5 fruit fly cellular contexts compared by ENCODE assay signal in genomic region chr3L:12077348-12077747, dm6.
TF ChIP-seq lines count a peak whose summit lies in the region.

No protein-coding gene starts in this region.

- TF ChIP-seq CTCF in whole organism, embryonic (GFP tag; optimal IDR thresholded peaks at IDR 0.05; lab: Kevin White, UChicago), result no peak

TF ChIP-seq in whole organism, adult, 20 proteins besides CTCF, POLR2A, EP300 and RAD21 (continues in another document):
- TF ChIP-seq pad (GFP tag; optimal IDR thresholded peaks at IDR 0.05; lab: Kevin White, UChicago) (peak; percentile 26), cic (GFP tag; optimal IDR thresholded peaks at IDR 0.05; lab: Kevin White, UChicago) (no peak), CG12768 (GFP tag; optimal IDR thresholded peaks at IDR 0.05; lab: Kevin White, UChicago) (no peak), Crg-1 (GFP tag; optimal IDR thresholded peaks at IDR 0.05; lab: Kevin White, UChicago) (no peak), Hr96 (GFP tag; optimal IDR thresholded peaks at IDR 0.05; lab: Kevin White, UChicago) (no peak), toe (GFP tag; optimal IDR thresholded peaks at IDR 0.05; lab: Kevin White, UChicago) (no peak), CG7101 (tag; optimal IDR thresholded peaks at IDR 0.05; lab: Kevin White, UChicago) (peak; percentile 63), bab1 (GFP tag; optimal IDR thresholded peaks at IDR 0.05; lab: Kevin White, UChicago) (peak; percentile 20), CG33017 (tag; optimal IDR thresholded peaks at IDR 0.05; lab: Kevin White, UChicago) (no peak), CG14711 (tag; optimal IDR thresholded peaks at IDR 0.05; lab: Kevin White, UChicago) (peak; percentile 62), kay (GFP tag; lab: Kevin White, UChicago; ENCODE audit: borderline replicate concordance) (peak; percentile 64), CG7045 (GFP tag; optimal IDR thresholded peaks at IDR 0.05; lab: Kevin White, UChicago) (no peak), CG5204 (GFP tag; optimal IDR thresholded peaks at IDR 0.05; lab: Kevin White, UChicago) (no peak), Mnt (GFP tag; optimal IDR thresholded peaks at IDR 0.05; lab: Kevin White, UChicago) (no peak), tj (GFP tag; optimal IDR thresholded peaks at IDR 0.05; lab: Kevin White, UChicago) (peak; percentile 86), cnc (optimal IDR thresholded peaks at IDR 0.05; lab: Kevin White, UChicago) (peak in 1 of 2 experiments; percentile 10), CG1620 (GFP tag; optimal IDR thresholded peaks at IDR 0.05; lab: Kevin White, UChicago) (peak; percentile 14), ovo (GFP tag; optimal IDR thresholded peaks at IDR 0.05; lab: Kevin White, UChicago) (no peak), Clk (GFP tag; optimal IDR thresholded peaks at IDR 0.05; lab: Kevin White, UChicago) (no peak)

TF ChIP-seq in whole organism, embryonic, 481 proteins besides CTCF, POLR2A, EP300 and RAD21 (continues in another document):
- TF ChIP-seq CG12236 (GFP tag; optimal IDR thresholded peaks at IDR 0.05; lab: Kevin White, UChicago) (peak; percentile 9), NK7.1 (GFP tag; optimal IDR thresholded peaks at IDR 0.05; lab: Kevin White, UChicago) (no peak), CG18619 (GFP tag; optimal IDR thresholded peaks at IDR 0.05; lab: Kevin White, UChicago) (peak; percentile 13), CG3163 (GFP tag; optimal IDR thresholded peaks at IDR 0.05; lab: Kevin White, UChicago) (no peak), CG15073 (GFP tag; optimal IDR thresholded peaks at IDR 0.05; lab: Kevin White, UChicago) (no peak), Side (GFP tag; optimal IDR thresholded peaks at IDR 0.05; lab: Kevin White, UChicago) (no peak), CG31365 (tag; optimal IDR thresholded peaks at IDR 0.05; lab: Kevin White, UChicago) (no peak), shn (GFP tag; optimal IDR thresholded peaks at IDR 0.05; lab: Kevin White, UChicago) (no peak), Myb (GFP tag; optimal IDR thresholded peaks at IDR 0.05; lab: Kevin White, UChicago) (no peak), Awh (GFP tag; IDR thresholded peaks at IDR 0.05; lab: Robert Waterston, UW) (peak; percentile 35; the same call in 1 of the 2 replicates), nom (GFP tag; optimal IDR thresholded peaks at IDR 0.05; lab: Kevin White, UChicago) (peak; percentile 60), gsb (GFP tag; IDR thresholded peaks at IDR 0.05; lab: Robert Waterston, UW) (no peak), bsh (GFP tag; optimal IDR thresholded peaks at IDR 0.05; lab: Kevin White, UChicago) (peak; percentile 76 to 77), ewg (GFP tag; optimal IDR thresholded peaks at IDR 0.05; lab: Kevin White, UChicago) (peak; percentile 30), Asciz (GFP tag; optimal IDR thresholded peaks at IDR 0.05; lab: Kevin White, UChicago) (peak; percentile 41), CG11398 (GFP tag; optimal IDR thresholded peaks at IDR 0.05; lab: Kevin White, UChicago) (no peak), mld (GFP tag; IDR thresholded peaks at IDR 0.05; lab: Robert Waterston, UW; ENCODE audit: partially characterized antibody) (no peak), CG15011 (GFP tag; optimal IDR thresholded peaks at IDR 0.05; lab: Kevin White, UChicago) (peak; percentile 32)

TF ChIP-seq in whole organism, prepupa, 60 proteins besides CTCF, POLR2A, EP300 and RAD21 (continues in another document):
- peak; percentile 62 for TF ChIP-seq CG11902 (GFP tag; optimal IDR thresholded peaks at IDR 0.05; lab: Kevin White, UChicago)
- TF ChIP-seq CG6854 (GFP tag; optimal IDR thresholded peaks at IDR 0.05; lab: Kevin White, UChicago), result peak; percentile 24
- TF ChIP-seq CG7368 (GFP tag; optimal IDR thresholded peaks at IDR 0.05; lab: Kevin White, UChicago), result peak; percentile 74
- peak; percentile 78 for TF ChIP-seq CG34406 (GFP tag; optimal IDR thresholded peaks at IDR 0.05; lab: Kevin White, UChicago)
- TF ChIP-seq CG10669 (GFP tag; optimal IDR thresholded peaks at IDR 0.05; lab: Kevin White, UChicago), result peak; percentile 75
- peak; percentile 77 for TF ChIP-seq fd59A (GFP tag; optimal IDR thresholded peaks at IDR 0.05; lab: Kevin White, UChicago)
- peak; percentile 83 for TF ChIP-seq Sox14 (GFP tag; optimal IDR thresholded peaks at IDR 0.05; lab: Kevin White, UChicago)
- peak; percentile 32 for TF ChIP-seq Eip93F (GFP tag; optimal IDR thresholded peaks at IDR 0.05; lab: Kevin White, UChicago)
- peak; percentile 86 for TF ChIP-seq svp (GFP tag; lab: Kevin White, UChicago)
- TF ChIP-seq dac (GFP tag; optimal IDR thresholded peaks at IDR 0.05; lab: Kevin White, UChicago), result peak; percentile 51
- TF ChIP-seq vri (GFP tag; optimal IDR thresholded peaks at IDR 0.05; lab: Kevin White, UChicago), result peak; percentile 61
- peak; percentile 78 for TF ChIP-seq net (GFP tag; optimal IDR thresholded peaks at IDR 0.05; lab: Kevin White, UChicago)
- peak; percentile 79 for TF ChIP-seq CG8632 (GFP tag; optimal IDR thresholded peaks at IDR 0.05; lab: Kevin White, UChicago)
- peak; percentile 69 for TF ChIP-seq Hr39 (GFP tag; optimal IDR thresholded peaks at IDR 0.05; lab: Kevin White, UChicago)
- no peak for TF ChIP-seq Hr38 (GFP tag; optimal IDR thresholded peaks at IDR 0.05; lab: Kevin White, UChicago)
- peak; percentile 79 for TF ChIP-seq Met (GFP tag; optimal IDR thresholded peaks at IDR 0.05; lab: Kevin White, UChicago)
- peak; percentile 76 for TF ChIP-seq Lpt (GFP tag; optimal IDR thresholded peaks at IDR 0.05; lab: Kevin White, UChicago)
- TF ChIP-seq CG15336 (GFP tag; IDR thresholded peaks at IDR 0.05; lab: Robert Waterston, UW), result peak; percentile 90
- TF ChIP-seq esn (GFP tag; optimal IDR thresholded peaks at IDR 0.05; lab: Kevin White, UChicago), result peak; percentile 78
- TF ChIP-seq achi (GFP tag; optimal IDR thresholded peaks at IDR 0.05; lab: Kevin White, UChicago), result peak; percentile 82

TF ChIP-seq in whole organism, pupa, 21 proteins besides CTCF, POLR2A, EP300 and RAD21 (continues in another document):
- TF ChIP-seq CG15710 (tag; optimal IDR thresholded peaks at IDR 0.05; lab: Kevin White, UChicago) (peak; percentile 76), CG10348 (GFP tag; IDR thresholded peaks at IDR 0.05; lab: Robert Waterston, UW) (0 out of 2 replicates have a peak, but pooled peaks have one; percentile 29), EcR (GFP tag; optimal IDR thresholded peaks at IDR 0.05; lab: Kevin White, UChicago) (no peak), Ets98B (GFP tag; IDR thresholded peaks at IDR 0.05; lab: Robert Waterston, UW) (peak; percentile 84), CG8301 (tag; optimal IDR thresholded peaks at IDR 0.05; lab: Kevin White, UChicago) (peak; percentile 79), CG9948 (tag; optimal IDR thresholded peaks at IDR 0.05; lab: Kevin White, UChicago) (peak; percentile 80), D1 (tag; optimal IDR thresholded peaks at IDR 0.05; lab: Kevin White, UChicago) (peak; percentile 64), fd96Ca (GFP tag; IDR thresholded peaks at IDR 0.05; lab: Robert Waterston, UW) (peak; percentile 84), CG4496 (GFP tag; IDR thresholded peaks at IDR 0.05; lab: Robert Waterston, UW) (peak; percentile 78), Pif1B (GFP tag; optimal IDR thresholded peaks at IDR 0.05; lab: Kevin White, UChicago) (peak; percentile 71), CG8159 (tag; optimal IDR thresholded peaks at IDR 0.05; lab: Kevin White, UChicago) (peak; percentile 83), CG12605 (GFP tag; IDR thresholded peaks at IDR 0.05; lab: Robert Waterston, UW) (peak; percentile 86), CG13204 (GFP tag; optimal IDR thresholded peaks at IDR 0.05; lab: Kevin White, UChicago) (peak; percentile 46), CG34367 (tag; optimal IDR thresholded peaks at IDR 0.05; lab: Kevin White, UChicago) (peak; percentile 73), CG17806 (tag; optimal IDR thresholded peaks at IDR 0.05; lab: Kevin White, UChicago) (peak; percentile 85), gl (tag; optimal IDR thresholded peaks at IDR 0.05; lab: Kevin White, UChicago) (peak; percentile 5), Snoo (tag; optimal IDR thresholded peaks at IDR 0.05; lab: Kevin White, UChicago) (peak; percentile 63), rn (GFP tag; IDR thresholded peaks at IDR 0.05; lab: Robert Waterston, UW) (peak; percentile 60; the same call in 1 of the 2 replicates), CG32121 (GFP tag; IDR thresholded peaks at IDR 0.05; lab: Robert Waterston, UW) (peak; percentile 85), CG14655 (GFP tag; optimal IDR thresholded peaks at IDR 0.05; lab: Kevin White, UChicago) (peak; percentile 86)

TF ChIP-seq in whole organism, wandering third instar larva, 38 proteins besides CTCF, POLR2A, EP300 and RAD21 (continues in another document):
- TF ChIP-seq dl (GFP tag; optimal IDR thresholded peaks at IDR 0.05; lab: Kevin White, UChicago; ENCODE audit: insufficient read depth in 1 of 2, partially characterized antibody in 2 of 2) (no peak), Sp1 (GFP tag; optimal IDR thresholded peaks at IDR 0.05; lab: Kevin White, UChicago) (peak; percentile 62), rgr (GFP tag; optimal IDR thresholded peaks at IDR 0.05; lab: Kevin White, UChicago) (peak; percentile 73), br (GFP tag; optimal IDR thresholded peaks at IDR 0.05; lab: Kevin White, UChicago) (peak; percentile 50), ey (GFP tag; optimal IDR thresholded peaks at IDR 0.05; lab: Kevin White, UChicago) (peak; percentile 71), sv (GFP tag; optimal IDR thresholded peaks at IDR 0.05; lab: Kevin White, UChicago) (peak; percentile 29), tai (GFP tag; optimal IDR thresholded peaks at IDR 0.05; lab: Kevin White, UChicago) (no peak), Hr83 (GFP tag; optimal IDR thresholded peaks at IDR 0.05; lab: Kevin White, UChicago; ENCODE audit: poor library complexity, severe bottlenecking) (no peak), dmrt93B (GFP tag; optimal IDR thresholded peaks at IDR 0.05; lab: Kevin White, UChicago) (peak; percentile 27), brk (GFP tag; optimal IDR thresholded peaks at IDR 0.05; lab: Kevin White, UChicago) (peak; percentile 27), fru (GFP tag; optimal IDR thresholded peaks at IDR 0.05; lab: Kevin White, UChicago) (peak; percentile 74), OdsH (GFP tag; optimal IDR thresholded peaks at IDR 0.05; lab: Kevin White, UChicago) (peak; percentile 62), Myc (optimal IDR thresholded peaks at IDR 0.05; lab: Kevin White, UChicago) (no peak), pan (optimal IDR thresholded peaks at IDR 0.05; lab: Kevin White, UChicago) (no peak), woc (GFP tag; optimal IDR thresholded peaks at IDR 0.05; lab: Kevin White, UChicago) (peak; percentile 51), jim (GFP tag; optimal IDR thresholded peaks at IDR 0.05; lab: Kevin White, UChicago) (no peak), Hnf4 (GFP tag; optimal IDR thresholded peaks at IDR 0.05; lab: Kevin White, UChicago) (peak; percentile 36), h (GFP tag; optimal IDR thresholded peaks at IDR 0.05; lab: Kevin White, UChicago) (peak; percentile 80), foxo (GFP tag; optimal IDR thresholded peaks at IDR 0.05; lab: Kevin White, UChicago) (peak in 1 of 2 experiments; percentile 71), Abd-B (GFP tag; optimal IDR thresholded peaks at IDR 0.05; lab: Kevin White, UChicago) (no peak), Dif (GFP tag; optimal IDR thresholded peaks at IDR 0.05; lab: Kevin White, UChicago; ENCODE audit: partially characterized antibody) (no peak), psq (GFP tag; optimal IDR thresholded peaks at IDR 0.05; lab: Kevin White, UChicago) (peak; percentile 66), dsf (GFP tag; optimal IDR thresholded peaks at IDR 0.05; lab: Kevin White, UChicago; ENCODE audit: borderline replicate concordance) (no peak)
